Worm (Caenorhabditis elegans): ENCODE results near the gene B0310.2.

DNA sequence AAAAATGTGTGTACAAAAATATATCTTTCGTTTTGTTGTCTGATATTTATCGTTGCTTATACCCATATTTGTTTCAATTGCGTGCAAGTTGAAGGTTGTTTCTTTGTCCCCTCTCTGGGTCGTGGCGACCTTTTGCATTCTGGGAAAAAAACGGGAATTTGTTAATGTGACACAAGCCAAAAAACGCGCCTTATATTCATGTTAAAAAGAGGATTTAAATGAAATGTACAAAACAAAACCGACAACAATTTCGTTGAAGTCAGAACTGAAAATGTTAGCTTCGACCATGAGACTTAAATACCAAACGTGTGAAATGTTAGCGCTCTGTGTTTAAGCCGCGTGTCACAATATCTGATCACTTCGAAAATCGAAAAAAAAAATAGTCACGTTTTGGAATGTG, 17.8 kb upstream of the B0310.2 start:
- TF ChIP-seq him-1 (tag; optimal IDR thresholded peaks at IDR 0.05): no peak
- TF ChIP-seq W03F9.2 (tag; optimal IDR thresholded peaks at IDR 0.05): no peak
- TF ChIP-seq dao-5 (tag; optimal IDR thresholded peaks at IDR 0.05): no peak

Data from whole organism, L4/young adult.